Fruit fly (Drosophila melanogaster) whole organism, embryonic: ENCODE data around the gene CSN3.

Experiments
- BEAF-32 ChIP-seq: fragments of 200-800 bp; sonication (Bioruptor generic); optimal IDR thresholded peaks from 3 replicates; lab custom pipeline; 2017; ENCODE audit warnings: missing biosample characterization, missing genetic modification characterization, mild to moderate bottlenecking, moderate library complexity, missing genetic modification reagents
- CG11456 ChIP-seq: fragments of 200-800 bp; sonication (Bioruptor generic); IDR thresholded peaks from 3 replicates; pipeline ENCODE4 v1.3.6; 2022; ENCODE audit warnings: missing biosample characterization, missing genetic modification characterization
- CG13287 ChIP-seq: fragments of 200-800 bp; sonication (Bioruptor generic); IDR thresholded peaks from 2 replicates; pipeline ENCODE4 v1.3.6; 2022; ENCODE audit warnings: missing biosample characterization, missing genetic modification characterization; ENCODE audit not compliant: partially characterized antibody
- CG14710 ChIP-seq: fragments of 200-800 bp; sonication (Bioruptor generic); optimal IDR thresholded peaks from 3 replicates; lab custom pipeline; 2019; ENCODE audit warnings: missing biosample characterization, mild to moderate bottlenecking, missing genetic modification characterization, moderate library complexity
- CG14965 ChIP-seq: fragments of 200-800 bp; sonication (Bioruptor generic); optimal IDR thresholded peaks from 2 replicates; lab custom pipeline; 2016; ENCODE audit warnings: missing biosample characterization, missing genetic modification characterization, borderline replicate concordance
- CG15269 ChIP-seq: fragments of 200-800 bp; sonication (Bioruptor generic); optimal IDR thresholded peaks from 2 replicates; lab custom pipeline; 2018; ENCODE audit warnings: missing biosample characterization, mild to moderate bottlenecking, missing genetic modification characterization, moderate library complexity
- CG15514 ChIP-seq: fragments of 200-800 bp; sonication (Bioruptor generic); optimal IDR thresholded peaks from 3 replicates; lab custom pipeline; 2017; ENCODE audit warnings: missing biosample characterization, missing genetic modification characterization, mild to moderate bottlenecking, moderate library complexity, missing genetic modification reagents
- CG1603 ChIP-seq: fragments of 200-800 bp; sonication (Bioruptor generic); optimal IDR thresholded peaks from 2 replicates; lab custom pipeline; 2019; ENCODE audit warnings: missing biosample characterization, mild to moderate bottlenecking, missing genetic modification characterization, moderate library complexity
- CG16779 ChIP-seq: fragments of 200-800 bp; sonication (Bioruptor generic); IDR thresholded peaks from 2 replicates; pipeline ENCODE4 v1.3.6; 2022; ENCODE audit warnings: missing biosample characterization, missing genetic modification characterization
- CG17186 ChIP-seq: fragments of 200-800 bp; sonication (Bioruptor generic); optimal IDR thresholded peaks from 3 replicates; lab custom pipeline; 2017; ENCODE audit warnings: missing biosample characterization, missing genetic modification reagents, missing genetic modification characterization
- CG17829 ChIP-seq: fragments of 200-800 bp; optimal IDR thresholded peaks from 2 replicates; lab custom pipeline; 2019; ENCODE audit warnings: missing biosample characterization, mild to moderate bottlenecking, missing genetic modification characterization, moderate library complexity
- CG2889 ChIP-seq: fragments of 200-800 bp; sonication (Bioruptor generic); IDR thresholded peaks from 3 replicates; pipeline ENCODE4 v1.3.6; 2022; ENCODE audit warnings: missing biosample characterization, missing genetic modification characterization
- CG33213 ChIP-seq: fragments of 200-800 bp; sonication (Bioruptor generic); optimal IDR thresholded peaks from 3 replicates; lab custom pipeline; 2016; ENCODE audit warnings: missing biosample characterization, missing genetic modification characterization
- CG3847 ChIP-seq: fragments of 200-800 bp; sonication (Bioruptor generic); IDR thresholded peaks from 2 replicates; pipeline ENCODE4 v1.3.6; 2022; ENCODE audit warnings: missing biosample characterization, missing genetic modification characterization
- CG6791 ChIP-seq: fragments of 200-800 bp; sonication (Bioruptor generic); IDR thresholded peaks from 3 replicates; pipeline ENCODE4 v1.3.6; 2022; ENCODE audit warnings: missing biosample characterization, missing genetic modification characterization; ENCODE audit not compliant: partially characterized antibody
- CG8359 ChIP-seq: fragments of 200-800 bp; sonication (Bioruptor generic); optimal IDR thresholded peaks from 2 replicates; lab custom pipeline; 2017; ENCODE audit warnings: missing biosample characterization, mild to moderate bottlenecking, missing genetic modification characterization, borderline replicate concordance
- CG9797 ChIP-seq: fragments of 200-800 bp; sonication (Bioruptor generic); optimal IDR thresholded peaks from 3 replicates; lab custom pipeline; 2018; ENCODE audit warnings: missing biosample characterization, mild to moderate bottlenecking, missing genetic modification characterization
- D ChIP-seq, 2 experiments: fragments of 200-800 bp in 1 of 2; fragments of >200 bp in 1 of 2; sonication (Bioruptor generic) in 1 of 2; optimal IDR thresholded peaks; 2 replicates in 1 of 2; 3 replicates in 1 of 2; lab custom pipeline; 2017; ENCODE audit warnings: mild to moderate bottlenecking in 1 of 2, missing biosample characterization in 1 of 2, missing genetic modification characterization in 1 of 2, missing genetic modification reagents in 1 of 2
- Dp ChIP-seq: fragments of 200-800 bp; sonication (Bioruptor generic); optimal IDR thresholded peaks from 2 replicates; lab custom pipeline; 2018; ENCODE audit warnings: missing biosample characterization, mild to moderate bottlenecking, missing genetic modification characterization, moderate library complexity
- E2f2 ChIP-seq: fragments of 200-800 bp; sonication (Bioruptor generic); IDR thresholded peaks from 2 replicates; pipeline ENCODE4 v1.3.6; 2022; ENCODE audit warnings: missing biosample characterization, missing genetic modification characterization
- Elba2 ChIP-seq: fragments of 200-800 bp; sonication (Bioruptor generic); optimal IDR thresholded peaks from 3 replicates; lab custom pipeline; 2016; ENCODE audit warnings: missing biosample characterization, missing genetic modification characterization
- Ets97D ChIP-seq: fragments of 200-800 bp; sonication (Bioruptor generic); optimal IDR thresholded peaks from 3 replicates; lab custom pipeline; 2016; ENCODE audit warnings: missing biosample characterization, missing genetic modification characterization
- HmgZ ChIP-seq: fragments of 200-800 bp; sonication (Bioruptor generic); optimal IDR thresholded peaks from 2 replicates; lab custom pipeline; 2018; ENCODE audit warnings: missing biosample characterization, mild to moderate bottlenecking, missing genetic modification characterization
- Lhr ChIP-seq: fragments of 200-800 bp; sonication (Bioruptor generic); optimal IDR thresholded peaks from 3 replicates; lab custom pipeline; 2017; ENCODE audit warnings: mild to moderate bottlenecking, missing biosample characterization, missing genetic modification reagents, missing genetic modification characterization
- MBD-R2 ChIP-seq: fragments of 200-800 bp; sonication (Bioruptor generic); IDR thresholded peaks from 2 replicates; pipeline ENCODE4 v1.3.6; 2022; ENCODE audit warnings: missing biosample characterization, missing genetic modification characterization
- Myb ChIP-seq: fragments of 200-800 bp; sonication (Bioruptor generic); optimal IDR thresholded peaks from 2 replicates; lab custom pipeline; 2016; ENCODE audit warnings: missing biosample characterization, missing genetic modification characterization
- Nf-YA ChIP-seq: fragments of 200-800 bp; sonication (Bioruptor generic); IDR thresholded peaks from 2 replicates; pipeline ENCODE4 v1.3.6; 2022; ENCODE audit warnings: missing biosample characterization, missing genetic modification characterization
- Opbp ChIP-seq: fragments of 200-800 bp; sonication (Bioruptor generic); IDR thresholded peaks from 3 replicates; pipeline ENCODE4 v1.3.6; 2022; ENCODE audit warnings: missing biosample characterization, missing genetic modification characterization; ENCODE audit not compliant: partially characterized antibody
- PHDP ChIP-seq: fragments of 200-800 bp; sonication (Bioruptor generic); optimal IDR thresholded peaks from 3 replicates; lab custom pipeline; 2018; ENCODE audit warnings: missing biosample characterization, mild to moderate bottlenecking, missing genetic modification characterization, moderate library complexity
- Sin3A ChIP-seq: fragments of >200 bp; optimal IDR thresholded peaks from 2 replicates; lab custom pipeline; 2018
- Sox102F ChIP-seq: fragments of 200-800 bp; sonication (Bioruptor generic); optimal IDR thresholded peaks from 2 replicates; lab custom pipeline; 2018; ENCODE audit warnings: missing biosample characterization, mild to moderate bottlenecking, missing genetic modification characterization, moderate library complexity
- Sry-δ ChIP-seq: fragments of 200-800 bp; sonication (Bioruptor generic); optimal IDR thresholded peaks from 2 replicates; lab custom pipeline; 2016; ENCODE audit warnings: missing biosample characterization, missing genetic modification characterization
- Stat92E ChIP-seq, 3 experiments: fragments of >200 bp in 2 of 3; fragments of 200-800 bp in 1 of 3; sonication (Bioruptor generic) in 1 of 3; optimal IDR thresholded peaks; 2 replicates each; lab custom pipeline; 2017 to 2019; ENCODE audit warnings: missing biosample characterization in 3 of 3, missing genetic modification characterization in 3 of 3, mild to moderate bottlenecking in 1 of 3, moderate library complexity in 1 of 3
- YL-1 ChIP-seq: fragments of 200-800 bp; sonication (Bioruptor generic); optimal IDR thresholded peaks from 3 replicates; lab custom pipeline; 2017; ENCODE audit warnings: missing biosample characterization, mild to moderate bottlenecking, missing genetic modification characterization
- amos ChIP-seq: fragments of 200-800 bp; sonication (Bioruptor generic); IDR thresholded peaks from 2 replicates; pipeline ENCODE4 v1.3.6; 2022; ENCODE audit warnings: missing biosample characterization, missing genetic modification characterization; ENCODE audit not compliant: partially characterized antibody
- bab2 ChIP-seq: fragments of 200-800 bp; sonication (Bioruptor generic); optimal IDR thresholded peaks from 2 replicates; lab custom pipeline; 2016; ENCODE audit warnings: missing biosample characterization, missing genetic modification characterization
- caup ChIP-seq: fragments of 200-800 bp; sonication (Bioruptor generic); optimal IDR thresholded peaks from 3 replicates; lab custom pipeline; 2017; ENCODE audit warnings: missing biosample characterization, mild to moderate bottlenecking, missing genetic modification characterization, moderate library complexity; ENCODE audit not compliant: severe bottlenecking
- chinmo ChIP-seq: fragments of 200-800 bp; sonication (Bioruptor generic); IDR thresholded peaks from 4 replicates; pipeline ENCODE4 v1.3.6; 2022; ENCODE audit warnings: missing biosample characterization, missing genetic modification characterization; ENCODE audit not compliant: partially characterized antibody
- ewg ChIP-seq: fragments of 200-800 bp; sonication (Bioruptor generic); optimal IDR thresholded peaks from 3 replicates; lab custom pipeline; 2017; ENCODE audit warnings: mild to moderate bottlenecking, missing biosample characterization, missing genetic modification reagents, missing genetic modification characterization
- gcm2 ChIP-seq: fragments of 200-800 bp; sonication (Bioruptor generic); optimal IDR thresholded peaks from 2 replicates; lab custom pipeline; 2016; ENCODE audit warnings: missing biosample characterization, missing genetic modification characterization
- gfzf ChIP-seq: fragments of 200-800 bp; sonication (Bioruptor generic); optimal IDR thresholded peaks from 2 replicates; lab custom pipeline; 2016; ENCODE audit warnings: missing biosample characterization, mild to moderate bottlenecking, missing genetic modification characterization, moderate library complexity
- nmo ChIP-seq: fragments of 200-800 bp; sonication (Bioruptor generic); optimal IDR thresholded peaks from 2 replicates; lab custom pipeline; 2018; ENCODE audit warnings: missing biosample characterization, mild to moderate bottlenecking, missing genetic modification characterization, moderate library complexity
- peb ChIP-seq: fragments of 200-800 bp; sonication (Bioruptor generic); IDR thresholded peaks from 2 replicates; pipeline ENCODE4 v1.3.6; 2022; ENCODE audit warnings: missing biosample characterization, missing genetic modification characterization
- phol ChIP-seq: fragments of 200-800 bp; sonication (Bioruptor generic); optimal IDR thresholded peaks from 3 replicates; lab custom pipeline; 2018; ENCODE audit warnings: missing biosample characterization, mild to moderate bottlenecking, missing genetic modification characterization, moderate library complexity
- psq ChIP-seq: fragments of 200-800 bp; sonication (Bioruptor generic); optimal IDR thresholded peaks from 2 replicates; lab custom pipeline; 2017; ENCODE audit warnings: missing biosample characterization, missing genetic modification characterization
- pzg ChIP-seq: fragments of 200-800 bp; sonication (Bioruptor generic); optimal IDR thresholded peaks from 3 replicates; lab custom pipeline; 2018; ENCODE audit warnings: missing biosample characterization, mild to moderate bottlenecking, missing genetic modification characterization, moderate library complexity
- tio ChIP-seq: fragments of 200-800 bp; sonication (Bioruptor generic); optimal IDR thresholded peaks from 2 replicates; lab custom pipeline; 2017; ENCODE audit warnings: missing biosample characterization, missing genetic modification characterization, inconsistent platforms
- trem ChIP-seq: fragments of 200-800 bp; optimal IDR thresholded peaks from 3 replicates; lab custom pipeline; 2019; ENCODE audit warnings: missing biosample characterization, mild to moderate bottlenecking, missing genetic modification characterization, moderate library complexity

CSN3 gene

DNA sequence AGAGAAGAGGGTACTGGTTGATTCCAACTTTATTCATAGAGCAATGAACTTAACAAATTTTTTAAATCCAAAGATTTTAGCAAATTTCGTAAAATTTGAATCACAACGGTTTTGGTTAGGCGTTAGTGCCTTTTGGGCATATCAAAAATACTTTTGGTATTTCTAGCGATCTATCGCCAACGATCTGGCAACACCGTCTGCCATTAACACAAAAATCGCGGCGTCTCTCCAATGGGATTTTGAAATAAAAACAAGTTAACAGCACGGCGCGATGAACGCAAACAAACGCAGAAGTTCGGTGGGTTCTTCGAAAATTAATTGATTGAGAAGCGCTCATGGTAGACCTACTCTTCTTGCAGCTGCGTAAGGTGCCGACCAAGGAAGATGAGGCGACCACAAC, 41.2 kb downstream of the CSN3 start, which contains the start of gene Spc105R:
Gene Spc105R (plus strand): TSS at position 203 of the 400 bp plus-strand sequence.
- TF ChIP-seq gfzf (GFP tag; lab: Kevin White, UChicago) (peak; percentile 86), CG3847 (0 out of 2 replicates have a peak, but pooled peaks have one; percentile 25), CG8359 (GFP tag; lab: Kevin White, UChicago) (peak; percentile 22), Sry-δ (GFP tag; lab: Kevin White, UChicago) (peak; percentile 62), CG14965 (GFP tag; lab: Kevin White, UChicago) (no peak), Opbp (GFP tag; lab: Robert Waterston, UW) (peak; percentile 57; the same call in 1 of the 3 replicates), CG11456 (GFP tag; lab: Robert Waterston, UW) (no peak), CG2889 (GFP tag; lab: Robert Waterston, UW) (no peak), gcm2 (no peak), YL-1 (GFP tag; lab: Kevin White, UChicago) (peak; percentile 54), CG13287 (GFP tag; lab: Robert Waterston, UW) (peak; percentile 56; the same call in 1 of the 2 replicates), ewg (GFP tag; lab: Kevin White, UChicago) (no peak), PHDP (tag; lab: Kevin White, UChicago) (no peak), BEAF-32 (GFP tag; lab: Kevin White, UChicago) (peak; percentile 55), phol (tag; lab: Kevin White, UChicago) (peak; percentile 72), Sin3A (lab: Kevin White, UChicago) (peak; percentile 47), bab2 (no peak), Dp (GFP tag; lab: Kevin White, UChicago) (peak; percentile 86), Stat92E (GFP tag; optimal IDR thresholded peaks at IDR 0.05; lab: Kevin White, UChicago) (peak in 1 of 3 experiments; percentile 9), MBD-R2 (GFP tag; lab: Robert Waterston, UW) (peak; percentile 74), trem (tag; lab: Kevin White, UChicago) (peak; percentile 76), peb (GFP tag; lab: Robert Waterston, UW) (no peak), CG15514 (GFP tag; lab: Kevin White, UChicago) (peak; percentile 25), CG9797 (GFP tag; lab: Kevin White, UChicago) (peak; percentile 82), CG6791 (GFP tag; lab: Robert Waterston, UW) (peak; percentile 43; the same call in 2 of the 3 replicates), HmgZ (tag; lab: Kevin White, UChicago) (peak; percentile 7), Myb (peak; percentile 99), E2f2 (GFP tag; lab: Robert Waterston, UW) (peak; percentile 90), Ets97D (GFP tag; lab: Kevin White, UChicago) (peak; percentile 86), chinmo (0 out of 4 replicates have a peak, but pooled peaks have one; percentile 35), psq (GFP tag; lab: Kevin White, UChicago) (no peak), CG33213 (peak; percentile 73), CG16779 (GFP tag; lab: Robert Waterston, UW) (no peak), Elba2 (GFP tag; lab: Kevin White, UChicago) (peak; percentile 65), nmo (peak; percentile 31), pzg (peak; percentile 76), tio (GFP tag; lab: Kevin White, UChicago) (no peak), amos (GFP tag; lab: Robert Waterston, UW) (peak; percentile 31; the same call in 1 of the 2 replicates), Nf-YA (GFP tag; lab: Robert Waterston, UW) (no peak), CG17829 (peak; percentile 26), Sox102F (GFP tag; lab: Kevin White, UChicago) (no peak), CG15269 (tag; lab: Kevin White, UChicago) (no peak), CG14710 (tag; lab: Kevin White, UChicago) (peak; percentile 52), caup (GFP tag; lab: Kevin White, UChicago) (no peak), CG17186 (GFP tag; lab: Kevin White, UChicago) (peak; percentile 9), Lhr (GFP tag; lab: Kevin White, UChicago) (peak; percentile 96), CG1603 (tag; lab: Kevin White, UChicago) (peak; percentile 80), D (optimal IDR thresholded peaks at IDR 0.05; lab: Kevin White, UChicago) (no peak), D (GFP tag; optimal IDR thresholded peaks at IDR 0.05; lab: Kevin White, UChicago) (no peak)
